Fruit fly (Drosophila melanogaster): Measurements from ENCODE around the gene CG31445.

The CG31445 gene

DNA sequence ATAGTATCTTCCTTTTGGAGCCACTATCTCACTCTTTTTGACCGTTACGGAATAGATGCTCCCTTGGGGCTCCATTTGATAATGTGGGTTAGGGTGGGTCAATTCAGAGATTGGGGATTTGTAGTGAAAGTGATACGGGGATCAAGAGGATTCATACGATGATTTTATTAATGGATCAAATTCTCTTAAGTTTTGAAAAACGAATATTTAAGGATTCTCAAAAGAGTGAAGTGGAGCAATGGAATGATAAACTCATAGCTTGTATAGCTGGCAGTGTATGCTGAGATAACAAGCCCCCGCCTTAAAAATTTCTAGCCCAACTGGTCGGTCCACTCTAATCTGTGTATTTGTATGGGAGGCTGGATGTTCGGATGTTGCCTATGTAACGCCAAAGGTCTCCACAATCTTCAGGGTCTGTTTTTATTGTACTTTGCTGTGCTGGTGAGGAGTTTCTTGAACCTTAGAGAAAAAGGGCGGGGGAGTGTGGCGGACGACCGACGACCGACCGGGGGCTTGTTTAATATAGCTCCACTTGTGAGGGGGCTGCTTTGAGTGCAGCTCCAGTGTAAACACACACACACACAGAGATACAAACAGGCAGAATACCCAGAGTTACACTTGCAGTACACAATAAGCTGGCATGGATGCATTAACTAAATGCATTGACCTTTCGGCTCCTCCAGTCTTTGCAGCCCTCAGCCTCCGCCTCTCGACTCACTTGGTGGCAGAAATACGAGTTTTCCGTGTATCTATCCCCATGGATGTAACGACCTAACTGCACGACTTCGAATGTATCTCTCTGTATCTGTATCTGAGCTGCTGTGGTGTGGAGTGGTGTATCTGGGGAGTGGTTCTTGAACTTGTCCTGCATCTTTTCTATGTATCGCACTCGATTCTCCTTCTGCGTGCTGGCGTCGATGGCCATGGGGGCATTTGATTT, 36.3 kb upstream of the CG31445 start:
- no peak for TF ChIP-seq CG9705 (GFP tag; optimal IDR thresholded peaks at IDR 0.05)

DNA sequence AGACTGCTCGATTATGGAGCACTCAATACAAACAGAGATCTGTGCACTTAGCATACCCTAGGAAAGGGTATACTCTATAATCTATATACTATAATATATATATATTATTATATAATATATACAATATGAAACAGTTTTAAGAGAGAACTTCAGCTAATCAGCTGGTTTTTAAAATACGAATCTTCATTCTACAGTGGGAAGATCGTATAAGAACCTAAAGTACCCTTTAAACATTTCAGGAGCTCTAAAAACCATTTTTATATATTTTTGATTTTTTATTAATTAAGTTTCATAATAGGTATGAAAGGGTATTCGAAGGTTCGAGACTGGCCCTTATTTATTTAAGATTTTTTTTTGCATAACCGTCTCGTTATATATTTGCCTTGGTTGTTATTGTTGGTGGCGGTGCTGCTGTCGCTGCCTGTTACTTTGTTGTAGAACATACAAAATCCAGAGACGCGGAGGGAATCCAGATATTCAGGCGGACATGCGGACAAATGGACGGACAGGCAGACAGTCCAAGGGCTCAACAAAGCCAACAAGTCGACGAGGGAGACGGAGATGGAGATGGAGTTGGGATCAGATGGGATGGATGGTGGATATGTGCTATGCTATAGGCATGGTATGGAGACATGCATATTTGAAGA, 35.1 kb upstream of the CG31445 start:
- no peak for TF ChIP-seq Vsx2 (GFP tag; optimal IDR thresholded peaks at IDR 0.05; ENCODE audit: partially characterized antibody)
- TF ChIP-seq dmrt93B (GFP tag; optimal IDR thresholded peaks at IDR 0.05): peak; percentile 58
- TF ChIP-seq Abd-B (GFP tag; optimal IDR thresholded peaks at IDR 0.05): no peak
- peak; percentile 26 for TF ChIP-seq fru (GFP tag; optimal IDR thresholded peaks at IDR 0.05)
- TF ChIP-seq HLH106 (tag; optimal IDR thresholded peaks at IDR 0.05): peak; percentile 73
- no peak for TF ChIP-seq CrebA (GFP tag; optimal IDR thresholded peaks at IDR 0.05; ENCODE audit: borderline replicate concordance)
- peak; percentile 30 for TF ChIP-seq psq (GFP tag; optimal IDR thresholded peaks at IDR 0.05)
- peak; percentile 28 for TF ChIP-seq sage (GFP tag; optimal IDR thresholded peaks at IDR 0.05)
- no peak for TF ChIP-seq jim (GFP tag; optimal IDR thresholded peaks at IDR 0.05)
- TF ChIP-seq usp (GFP tag; optimal IDR thresholded peaks at IDR 0.05): no peak
- no peak for TF ChIP-seq GATAd (GFP tag; optimal IDR thresholded peaks at IDR 0.05)
- no peak for TF ChIP-seq N (GFP tag; optimal IDR thresholded peaks at IDR 0.05)
- no peak for TF ChIP-seq Hnf4 (GFP tag; optimal IDR thresholded peaks at IDR 0.05)
- TF ChIP-seq Myc (optimal IDR thresholded peaks at IDR 0.05): no peak
- no peak for TF ChIP-seq CG9705 (GFP tag; optimal IDR thresholded peaks at IDR 0.05)
- peak in 1 of 2 experiments; percentile 37 for TF ChIP-seq foxo (GFP tag; optimal IDR thresholded peaks at IDR 0.05)
- TF ChIP-seq Hr78 (GFP tag; optimal IDR thresholded peaks at IDR 0.05): no peak
- no peak for TF ChIP-seq tai (GFP tag; optimal IDR thresholded peaks at IDR 0.05)

DNA sequence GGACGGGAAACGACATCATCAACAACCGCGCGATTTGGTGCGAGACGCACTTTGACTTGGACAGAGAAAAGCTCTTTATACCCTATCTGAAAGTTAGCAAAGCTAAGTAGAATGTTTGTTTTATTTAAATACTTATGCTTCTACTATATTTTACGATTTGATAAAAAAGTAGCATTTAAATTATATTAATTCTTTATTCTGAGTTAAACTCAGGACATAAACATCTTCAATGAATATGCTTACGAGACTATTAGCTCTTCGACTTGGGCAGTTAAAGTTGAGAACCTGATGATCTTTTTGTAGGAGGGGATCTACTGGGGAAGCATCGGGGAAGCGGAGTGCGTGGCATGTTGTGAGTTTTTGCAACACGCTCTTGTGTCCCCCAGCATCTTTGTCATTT, 33.1 kb upstream of the CG31445 start:
- TF ChIP-seq CG9705 (GFP tag; optimal IDR thresholded peaks at IDR 0.05): no peak
- TF ChIP-seq Dif (GFP tag; optimal IDR thresholded peaks at IDR 0.05; ENCODE audit: partially characterized antibody): no peak
- no peak for TF ChIP-seq pan (optimal IDR thresholded peaks at IDR 0.05)
- peak; percentile 42 for TF ChIP-seq HLH106 (tag; optimal IDR thresholded peaks at IDR 0.05)
- TF ChIP-seq Rel (GFP tag; optimal IDR thresholded peaks at IDR 0.05): no peak
- no peak for TF ChIP-seq Rel (tag; optimal IDR thresholded peaks at IDR 0.05)
- no peak for TF ChIP-seq Jra (GFP tag; optimal IDR thresholded peaks at IDR 0.05)
- no peak for TF ChIP-seq tai (GFP tag; optimal IDR thresholded peaks at IDR 0.05)
- TF ChIP-seq foxo (GFP tag; optimal IDR thresholded peaks at IDR 0.05): peak in 1 of 2 experiments; percentile 68
- TF ChIP-seq brk (GFP tag; optimal IDR thresholded peaks at IDR 0.05): peak; percentile 47
- TF ChIP-seq br (GFP tag; optimal IDR thresholded peaks at IDR 0.05): peak; percentile 13
- TF ChIP-seq usp (GFP tag; optimal IDR thresholded peaks at IDR 0.05): no peak
- peak; percentile 22 for TF ChIP-seq Sp1 (GFP tag; optimal IDR thresholded peaks at IDR 0.05)
- TF ChIP-seq N (GFP tag; optimal IDR thresholded peaks at IDR 0.05): no peak
- TF ChIP-seq Myc (optimal IDR thresholded peaks at IDR 0.05): no peak
- TF ChIP-seq Dfd (GFP tag; optimal IDR thresholded peaks at IDR 0.05): no peak
- peak; percentile 72 for TF ChIP-seq fru (GFP tag; optimal IDR thresholded peaks at IDR 0.05)
- peak; percentile 67 for TF ChIP-seq woc (GFP tag; optimal IDR thresholded peaks at IDR 0.05)
- TF ChIP-seq lola (GFP tag; optimal IDR thresholded peaks at IDR 0.05): no peak
- TF ChIP-seq dsf (GFP tag; optimal IDR thresholded peaks at IDR 0.05; ENCODE audit: borderline replicate concordance): no peak
- no peak for TF ChIP-seq CG32264 (GFP tag; optimal IDR thresholded peaks at IDR 0.05)
- peak; percentile 16 for TF ChIP-seq dmrt93B (GFP tag; optimal IDR thresholded peaks at IDR 0.05)
- peak; percentile 31 for TF ChIP-seq Hnf4 (GFP tag; optimal IDR thresholded peaks at IDR 0.05)
- peak; percentile 24 for TF ChIP-seq CrebA (GFP tag; optimal IDR thresholded peaks at IDR 0.05; ENCODE audit: borderline replicate concordance)
- no peak for TF ChIP-seq Hr83 (GFP tag; optimal IDR thresholded peaks at IDR 0.05; ENCODE audit: poor library complexity, severe bottlenecking)
- peak; percentile 75 for TF ChIP-seq OdsH (GFP tag; optimal IDR thresholded peaks at IDR 0.05)
- no peak for TF ChIP-seq sv (GFP tag; optimal IDR thresholded peaks at IDR 0.05)
- TF ChIP-seq psq (GFP tag; optimal IDR thresholded peaks at IDR 0.05): peak; percentile 58
- peak; percentile 51 for TF ChIP-seq rgr (GFP tag; optimal IDR thresholded peaks at IDR 0.05)
- TF ChIP-seq h (GFP tag; optimal IDR thresholded peaks at IDR 0.05): peak; percentile 70
- TF ChIP-seq Abd-B (GFP tag; optimal IDR thresholded peaks at IDR 0.05): no peak
- TF ChIP-seq ey (GFP tag; optimal IDR thresholded peaks at IDR 0.05): peak; percentile 71
- TF ChIP-seq GATAd (GFP tag; optimal IDR thresholded peaks at IDR 0.05): no peak
- no peak for TF ChIP-seq Mio (GFP tag; optimal IDR thresholded peaks at IDR 0.05)
- TF ChIP-seq dl (GFP tag; optimal IDR thresholded peaks at IDR 0.05; ENCODE audit: insufficient read depth in 1 of 2, partially characterized antibody in 2 of 2): no peak
- no peak for TF ChIP-seq Hr78 (GFP tag; optimal IDR thresholded peaks at IDR 0.05)
- TF ChIP-seq sage (GFP tag; optimal IDR thresholded peaks at IDR 0.05): no peak
- TF ChIP-seq jim (GFP tag; optimal IDR thresholded peaks at IDR 0.05): no peak
- TF ChIP-seq Vsx2 (GFP tag; optimal IDR thresholded peaks at IDR 0.05; ENCODE audit: partially characterized antibody): no peak
